Worm (Caenorhabditis elegans) whole organism, midembryonic: ENCODE measurements around the gene let-268.

ENCODE experiments used
- T22C8.4 ChIP-seq: fragments of 200-800 bp; sonication (Bioruptor generic); IDR thresholded peaks from 2 replicates; pipeline ENCODE4 v1.3.6; 2022; ENCODE audit warnings: missing genetic modification characterization, missing compliant biosample characterization
- cog-1 ChIP-seq: sonication (generic microtip); optimal IDR thresholded peaks from 2 replicates; lab custom pipeline; 2016; ENCODE audit warnings: missing genetic modification characterization, missing compliant biosample characterization
- flt-1 ChIP-seq: fragments of 200-800 bp; sonication (Bioruptor generic); IDR thresholded peaks from 2 replicates; pipeline ENCODE4 v1.3.6; 2022; ENCODE audit warnings: missing genetic modification characterization, missing compliant biosample characterization
- klf-2 ChIP-seq: fragments of 200-800 bp; sonication (Bioruptor generic); conservative IDR thresholded peaks from 2 replicates; pipeline ENCODE4 v1.3.6; 2022; ENCODE audit warnings: missing genetic modification reagents, missing genetic modification characterization, missing compliant biosample characterization
- med-1 ChIP-seq: sonication (generic microtip); optimal IDR thresholded peaks from 2 replicates; lab custom pipeline; 2017; ENCODE audit warnings: missing genetic modification characterization, mild to moderate bottlenecking, missing compliant biosample characterization, antibody characterized with exemption, missing genetic modification reagents; ENCODE audit not compliant: insufficient read depth
- ref-1 ChIP-seq: fragments of 200-800 bp; sonication (Bioruptor generic); conservative IDR thresholded peaks from 2 replicates; pipeline ENCODE4 v1.3.6; 2022; ENCODE audit warnings: missing genetic modification reagents, missing genetic modification characterization, missing compliant biosample characterization
- tab-1 ChIP-seq: fragments of 200-800 bp; sonication (Bioruptor generic); IDR thresholded peaks from 2 replicates; pipeline ENCODE4 v1.3.6; 2022; ENCODE audit warnings: missing genetic modification characterization, missing compliant biosample characterization
- ztf-23 ChIP-seq: fragments of 200-800 bp; sonication (Bioruptor generic); IDR thresholded peaks from 2 replicates; pipeline ENCODE4 v1.3.6; 2022; ENCODE audit warnings: missing genetic modification reagents, missing genetic modification characterization, missing compliant biosample characterization
- ztf-29 ChIP-seq: fragments of 200-800 bp; sonication (Bioruptor generic); IDR thresholded peaks from 2 replicates; pipeline ENCODE4 v1.3.6; 2022; ENCODE audit warnings: missing genetic modification reagents, missing genetic modification characterization, missing compliant biosample characterization

let-268 gene

ce11 chrII:10025059-10025458 lies 14.7 kb downstream of the let-268 start:
- no peak for TF ChIP-seq ztf-29 (GFP tag; lab: Robert Waterston, UW)
- no peak for TF ChIP-seq ztf-23 (GFP tag; lab: Robert Waterston, UW)
- TF ChIP-seq ref-1 (GFP tag; lab: Robert Waterston, UW): no peak
- no peak for TF ChIP-seq flt-1 (GFP tag; lab: Robert Waterston, UW)
- no peak for TF ChIP-seq klf-2 (GFP tag; lab: Robert Waterston, UW)
- TF ChIP-seq med-1 (GFP tag; lab: Kevin White, UChicago): no peak
- TF ChIP-seq T22C8.4 (GFP tag; lab: Robert Waterston, UW): no peak
- TF ChIP-seq tab-1 (GFP tag; lab: Robert Waterston, UW): no peak

DNA sequence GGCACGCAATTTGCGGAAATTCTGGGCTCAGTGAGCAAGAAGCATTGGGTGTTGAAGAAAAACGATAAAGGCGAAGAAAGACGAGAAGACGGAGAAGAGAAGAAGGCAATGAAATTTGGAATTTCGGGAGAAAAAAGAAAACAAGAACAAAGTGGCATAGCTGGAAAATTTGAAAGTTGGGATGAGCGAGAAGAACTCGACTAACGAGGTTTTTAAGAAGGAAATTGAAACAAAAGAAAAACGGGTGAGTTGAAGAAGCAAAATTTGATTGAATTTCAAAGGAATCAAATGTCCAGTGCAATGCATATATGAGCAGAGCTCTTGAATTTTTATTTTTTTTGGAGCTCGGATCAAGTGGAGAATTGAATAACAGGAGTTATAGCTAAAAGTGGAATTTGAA lies 18.0 kb downstream of the let-268 start:
- TF ChIP-seq ztf-23 (GFP tag; lab: Robert Waterston, UW) (no peak), ztf-29 (GFP tag; lab: Robert Waterston, UW) (no peak), T22C8.4 (GFP tag; lab: Robert Waterston, UW) (no peak), tab-1 (GFP tag; lab: Robert Waterston, UW) (no peak)

- TF ChIP-seq cog-1 (tag; lab: Kevin White, UChicago): no peak
- TF ChIP-seq flt-1 (GFP tag; lab: Robert Waterston, UW): no peak
- TF ChIP-seq T22C8.4 (GFP tag; lab: Robert Waterston, UW): no peak
- TF ChIP-seq tab-1 (GFP tag; lab: Robert Waterston, UW): no peak
- TF ChIP-seq klf-2 (GFP tag; lab: Robert Waterston, UW): no peak
- no peak for TF ChIP-seq ref-1 (GFP tag; lab: Robert Waterston, UW)
- no peak for TF ChIP-seq med-1 (GFP tag; lab: Kevin White, UChicago)
- TF ChIP-seq ztf-23 (GFP tag; lab: Robert Waterston, UW): no peak
- no peak for TF ChIP-seq ztf-29 (GFP tag; lab: Robert Waterston, UW)
Observed at ce11 chrII:10019669-10020068, 20.1 kb downstream of the let-268 start.

ce11 chrII:10017528-10017927 lies 22.3 kb downstream of the let-268 start:
- no peak for TF ChIP-seq ztf-29 (GFP tag; lab: Robert Waterston, UW)
- TF ChIP-seq tab-1 (GFP tag; lab: Robert Waterston, UW): no peak
- no peak for TF ChIP-seq cog-1 (tag; lab: Kevin White, UChicago)
- no peak for TF ChIP-seq klf-2 (GFP tag; lab: Robert Waterston, UW)
- no peak for TF ChIP-seq flt-1 (GFP tag; lab: Robert Waterston, UW)
- TF ChIP-seq T22C8.4 (GFP tag; lab: Robert Waterston, UW): no peak
- no peak for TF ChIP-seq ztf-23 (GFP tag; lab: Robert Waterston, UW)
- TF ChIP-seq med-1 (GFP tag; lab: Kevin White, UChicago): no peak
- no peak for TF ChIP-seq ref-1 (GFP tag; lab: Robert Waterston, UW)

DNA sequence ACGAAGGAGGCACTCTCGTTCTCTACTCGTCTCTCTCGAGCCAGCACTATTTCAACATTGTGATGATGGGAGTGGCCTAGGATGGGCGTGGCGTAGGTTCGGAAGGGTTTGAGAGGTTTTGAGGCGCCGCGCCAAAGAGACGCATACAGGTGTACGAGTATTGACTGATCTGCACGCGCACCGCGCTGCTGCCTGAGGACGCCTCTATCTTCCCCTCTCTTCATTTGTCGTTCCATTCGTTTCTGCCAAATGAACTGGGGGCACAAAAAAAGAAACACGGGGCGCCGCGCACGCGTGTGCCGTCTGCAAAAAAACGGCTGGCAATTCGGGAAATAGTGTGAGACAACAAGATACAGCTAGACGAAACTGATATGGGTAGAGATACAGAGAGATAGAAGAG lies 23.8 kb downstream of the let-268 start, which contains the start of gene lec-2:
Gene lec-2 (minus strand): TSS at position 171 of the 400 bp plus-strand sequence.
- TF ChIP-seq flt-1 (GFP tag; lab: Robert Waterston, UW): no peak
- no peak for TF ChIP-seq ztf-29 (GFP tag; lab: Robert Waterston, UW)
- TF ChIP-seq med-1 (GFP tag; lab: Kevin White, UChicago): no peak
- no peak for TF ChIP-seq T22C8.4 (GFP tag; lab: Robert Waterston, UW)
- TF ChIP-seq cog-1 (tag; lab: Kevin White, UChicago): no peak
- no peak for TF ChIP-seq tab-1 (GFP tag; lab: Robert Waterston, UW)
- no peak for TF ChIP-seq klf-2 (GFP tag; lab: Robert Waterston, UW)
- TF ChIP-seq ztf-23 (GFP tag; lab: Robert Waterston, UW): no peak

DNA sequence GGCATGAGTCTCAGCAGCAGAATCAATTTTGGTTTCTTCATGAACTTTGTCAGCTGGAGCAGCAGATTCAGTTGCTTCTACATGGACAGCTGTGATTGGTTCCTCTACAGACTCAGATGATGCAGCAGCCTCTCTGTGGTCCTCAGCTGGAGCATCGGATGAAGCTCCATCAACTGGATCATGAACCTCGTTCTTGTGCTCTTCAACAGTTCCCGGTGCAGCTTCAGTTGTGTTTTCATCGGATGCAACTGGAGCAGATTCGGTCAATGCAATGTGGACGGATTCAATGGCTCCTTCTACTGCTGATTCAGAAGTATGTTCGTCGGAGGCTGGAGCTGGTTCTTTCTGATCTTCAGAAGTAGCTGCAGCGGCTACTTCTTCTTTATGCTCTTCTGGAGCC lies 25.4 kb downstream of the let-268 start:
- TF ChIP-seq ref-1 (GFP tag; lab: Robert Waterston, UW) (no peak), T22C8.4 (GFP tag; lab: Robert Waterston, UW) (no peak), med-1 (GFP tag; lab: Kevin White, UChicago) (no peak), ztf-29 (GFP tag; lab: Robert Waterston, UW) (no peak), klf-2 (GFP tag; lab: Robert Waterston, UW) (no peak), tab-1 (GFP tag; lab: Robert Waterston, UW) (no peak), cog-1 (tag; lab: Kevin White, UChicago) (no peak), ztf-23 (GFP tag; lab: Robert Waterston, UW) (no peak), flt-1 (GFP tag; lab: Robert Waterston, UW) (no peak)

- no peak for TF ChIP-seq ztf-29 (GFP tag; lab: Robert Waterston, UW)
- TF ChIP-seq tab-1 (GFP tag; lab: Robert Waterston, UW): no peak
- TF ChIP-seq ref-1 (GFP tag; lab: Robert Waterston, UW): no peak
- no peak for TF ChIP-seq cog-1 (tag; lab: Kevin White, UChicago)
- TF ChIP-seq klf-2 (GFP tag; lab: Robert Waterston, UW): no peak
- no peak for TF ChIP-seq flt-1 (GFP tag; lab: Robert Waterston, UW)
- no peak for TF ChIP-seq T22C8.4 (GFP tag; lab: Robert Waterston, UW)
- no peak for TF ChIP-seq ztf-23 (GFP tag; lab: Robert Waterston, UW)
- no peak for TF ChIP-seq med-1 (GFP tag; lab: Kevin White, UChicago)
Observed at ce11 chrII:10012490-10012889, 27.3 kb downstream of the let-268 start.

ce11 chrII:10011733-10012132 lies 28.0 kb downstream of the let-268 start:
- TF ChIP-seq ztf-29 (GFP tag; lab: Robert Waterston, UW) (no peak), flt-1 (GFP tag; lab: Robert Waterston, UW) (no peak), tab-1 (GFP tag; lab: Robert Waterston, UW) (no peak), cog-1 (tag; lab: Kevin White, UChicago) (no peak), T22C8.4 (GFP tag; lab: Robert Waterston, UW) (no peak), klf-2 (GFP tag; lab: Robert Waterston, UW) (no peak), ztf-23 (GFP tag; lab: Robert Waterston, UW) (no peak), med-1 (GFP tag; lab: Kevin White, UChicago) (no peak), ref-1 (GFP tag; lab: Robert Waterston, UW) (no peak)

- TF ChIP-seq tab-1 (GFP tag; lab: Robert Waterston, UW): no peak
- TF ChIP-seq ztf-23 (GFP tag; lab: Robert Waterston, UW): no peak
- TF ChIP-seq cog-1 (tag; lab: Kevin White, UChicago): no peak
- no peak for TF ChIP-seq med-1 (GFP tag; lab: Kevin White, UChicago)
- no peak for TF ChIP-seq T22C8.4 (GFP tag; lab: Robert Waterston, UW)
- no peak for TF ChIP-seq klf-2 (GFP tag; lab: Robert Waterston, UW)
- TF ChIP-seq ref-1 (GFP tag; lab: Robert Waterston, UW): no peak
- no peak for TF ChIP-seq ztf-29 (GFP tag; lab: Robert Waterston, UW)
- TF ChIP-seq flt-1 (GFP tag; lab: Robert Waterston, UW): no peak
Observed at ce11 chrII:10010914-10011313, 28.9 kb downstream of the let-268 start.
